Worm (Caenorhabditis elegans) whole organism, L4/young adult: Measurements from ENCODE around the gene acs-7.

Experiments used
- dao-5 ChIP-seq: sonication (generic microtip); optimal IDR thresholded peaks from 2 replicates; lab custom pipeline; 2016; ENCODE audit warnings: missing genotype, missing genetic modification characterization, moderate library complexity, missing compliant biosample characterization
- him-1 ChIP-seq: sonication (generic microtip); optimal IDR thresholded peaks from 2 replicates; lab custom pipeline; 2016; ENCODE audit warnings: missing genotype, missing genetic modification reagents, missing genetic modification characterization, missing compliant biosample characterization

ce11 chrII:9254187-9254586, 37.6 kb upstream of the acs-7 start, which contains the start of gene nlp-82:
- no peak for TF ChIP-seq him-1 (tag; lab: Kevin White, UChicago)
- no peak for TF ChIP-seq dao-5
